Fruit fly (Drosophila melanogaster) whole organism, prepupa: ENCODE results near the gene CG8838.

Experiments used
- CG6276 ChIP-seq: fragments of 200-800 bp; sonication (Bioruptor generic); optimal IDR thresholded peaks from 2 replicates; lab custom pipeline; 2017; ENCODE audit warnings: missing biosample characterization, mild to moderate bottlenecking, missing genetic modification characterization
- CG6792 ChIP-seq: fragments of 200-800 bp; sonication (Bioruptor generic); optimal IDR thresholded peaks from 3 replicates; lab custom pipeline; 2016; ENCODE audit warnings: missing biosample characterization, missing genetic modification characterization
- CG7368 ChIP-seq: fragments of 200-800 bp; sonication (Bioruptor generic); optimal IDR thresholded peaks from 3 replicates; lab custom pipeline; 2016; ENCODE audit warnings: missing biosample characterization, missing genetic modification characterization
- Lpt ChIP-seq: fragments of 200-800 bp; sonication (Bioruptor generic); optimal IDR thresholded peaks from 3 replicates; lab custom pipeline; 2016; ENCODE audit warnings: missing biosample characterization, missing genetic modification characterization
- net ChIP-seq: fragments of 200-800 bp; sonication (Bioruptor generic); optimal IDR thresholded peaks from 3 replicates; lab custom pipeline; 2016; ENCODE audit warnings: missing biosample characterization, missing genetic modification characterization
- topi ChIP-seq: fragments of 200-800 bp; sonication (Bioruptor generic); optimal IDR thresholded peaks from 3 replicates; lab custom pipeline; 2016; ENCODE audit warnings: missing biosample characterization, missing genetic modification characterization

DNA sequence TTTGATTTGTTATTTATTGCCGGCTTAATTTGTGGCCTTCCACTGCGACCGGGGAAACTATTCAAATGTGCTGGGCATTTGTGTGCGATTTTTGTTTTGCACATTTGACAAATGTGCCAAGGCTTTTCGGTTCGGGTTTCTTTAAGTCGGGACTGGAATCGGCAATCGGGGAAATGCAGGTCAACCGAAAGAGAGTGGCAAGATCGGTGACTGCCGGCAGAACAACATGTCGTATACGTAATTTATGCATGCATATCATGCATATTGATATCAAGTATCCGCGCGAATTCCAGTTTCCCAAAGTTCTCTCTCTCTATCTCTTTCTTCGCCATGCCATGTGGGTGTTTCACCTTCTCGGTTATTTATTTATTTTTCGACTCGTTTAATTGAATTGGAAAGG, 15.1 kb upstream of the CG8838 start:
- TF ChIP-seq net (GFP tag; lab: Kevin White, UChicago) (no peak), topi (GFP tag; lab: Kevin White, UChicago) (no peak), Lpt (GFP tag; lab: Kevin White, UChicago) (no peak), CG6792 (GFP tag; lab: Kevin White, UChicago) (no peak), CG6276 (GFP tag; lab: Kevin White, UChicago) (no peak), CG7368 (no peak)
